Fruit fly (Drosophila melanogaster) whole organism, embryonic: ENCODE results near the gene Suv3.

Source experiments
- Blimp-1 ChIP-seq: fragments of 200-800 bp; sonication (Bioruptor generic); optimal IDR thresholded peaks from 3 replicates; lab custom pipeline; 2018; ENCODE audit warnings: missing biosample characterization, missing genetic modification characterization, mild to moderate bottlenecking, moderate library complexity, missing genetic modification reagents
- CG10565 ChIP-seq: fragments of 200-800 bp; sonication (Bioruptor generic); optimal IDR thresholded peaks from 3 replicates; lab custom pipeline; 2016; ENCODE audit warnings: missing biosample characterization, mild to moderate bottlenecking, missing genetic modification characterization
- CG10979 ChIP-seq: fragments of 200-800 bp; sonication (Bioruptor generic); optimal IDR thresholded peaks from 2 replicates; lab custom pipeline; 2018; ENCODE audit warnings: missing biosample characterization, mild to moderate bottlenecking, missing genetic modification characterization, moderate library complexity
- CG11247 ChIP-seq: fragments of 200-800 bp; sonication (Bioruptor generic); IDR thresholded peaks from 2 replicates; pipeline ENCODE4 v1.3.6; 2022; ENCODE audit warnings: missing biosample characterization, missing genetic modification characterization
- CG11560 ChIP-seq: fragments of 200-800 bp; sonication (Bioruptor generic); IDR thresholded peaks from 3 replicates; pipeline ENCODE4 v1.3.6; 2022; ENCODE audit warnings: missing biosample characterization, missing genetic modification characterization
- CG12769 ChIP-seq: fragments of 200-800 bp; sonication (Bioruptor generic); optimal IDR thresholded peaks from 2 replicates; lab custom pipeline; 2019; ENCODE audit warnings: missing biosample characterization, mild to moderate bottlenecking, missing genetic modification characterization, moderate library complexity
- CG14050 ChIP-seq: fragments of 200-800 bp; sonication (Bioruptor generic); IDR thresholded peaks from 3 replicates; pipeline ENCODE4 v1.3.6; 2022; ENCODE audit warnings: missing biosample characterization, missing genetic modification characterization
- CG15479 ChIP-seq: fragments of 200-800 bp; sonication (Bioruptor generic); optimal IDR thresholded peaks from 3 replicates; lab custom pipeline; 2019; ENCODE audit warnings: missing biosample characterization, mild to moderate bottlenecking, missing genetic modification characterization, moderate library complexity
- CG17829 ChIP-seq: fragments of 200-800 bp; optimal IDR thresholded peaks from 2 replicates; lab custom pipeline; 2019; ENCODE audit warnings: missing biosample characterization, mild to moderate bottlenecking, missing genetic modification characterization, moderate library complexity
- CG2202 ChIP-seq: fragments of 200-800 bp; sonication (Bioruptor generic); optimal IDR thresholded peaks from 2 replicates; lab custom pipeline; 2018; ENCODE audit warnings: missing biosample characterization, mild to moderate bottlenecking, missing genetic modification characterization
- CG30431 ChIP-seq: fragments of 200-800 bp; sonication (Bioruptor generic); optimal IDR thresholded peaks from 2 replicates; lab custom pipeline; 2017; ENCODE audit warnings: missing biosample characterization, missing genetic modification characterization
- CG4328 ChIP-seq: fragments of 200-800 bp; sonication (Bioruptor generic); optimal IDR thresholded peaks from 3 replicates; lab custom pipeline; 2017; ENCODE audit warnings: missing biosample characterization, missing genetic modification reagents, missing genetic modification characterization
- CG6791 ChIP-seq: fragments of 200-800 bp; sonication (Bioruptor generic); IDR thresholded peaks from 3 replicates; pipeline ENCODE4 v1.3.6; 2022; ENCODE audit warnings: missing biosample characterization, missing genetic modification characterization; ENCODE audit not compliant: partially characterized antibody
- CG8281 ChIP-seq: fragments of 200-800 bp; sonication (Bioruptor generic); optimal IDR thresholded peaks from 2 replicates; lab custom pipeline; 2018; ENCODE audit warnings: missing biosample characterization, mild to moderate bottlenecking, missing genetic modification characterization, moderate library complexity
- CG9215 ChIP-seq: fragments of 200-800 bp; sonication (Bioruptor generic); IDR thresholded peaks from 2 replicates; pipeline ENCODE4 v1.3.6; 2022; ENCODE audit warnings: missing biosample characterization, missing genetic modification characterization
- CG9797 ChIP-seq: fragments of 200-800 bp; sonication (Bioruptor generic); optimal IDR thresholded peaks from 3 replicates; lab custom pipeline; 2018; ENCODE audit warnings: missing biosample characterization, mild to moderate bottlenecking, missing genetic modification characterization
- CHES-1-like ChIP-seq: fragments of 200-800 bp; sonication (Bioruptor generic); optimal IDR thresholded peaks from 2 replicates; lab custom pipeline; 2016; ENCODE audit warnings: missing biosample characterization, missing genetic modification characterization
- Deaf1 ChIP-seq: fragments of 200-800 bp; optimal IDR thresholded peaks from 3 replicates; lab custom pipeline; 2019; ENCODE audit warnings: missing biosample characterization, mild to moderate bottlenecking, missing genetic modification characterization, moderate library complexity
- Hr39 ChIP-seq: fragments of >200 bp; optimal IDR thresholded peaks from 2 replicates; lab custom pipeline; 2017
- Hr51 ChIP-seq, 2 experiments: fragments of 200-800 bp; sonication (Bioruptor generic); optimal IDR thresholded peaks; 2 replicates in 1 of 2; 3 replicates in 1 of 2; lab custom pipeline; 2016 to 2018; ENCODE audit warnings: missing biosample characterization in 2 of 2, missing genetic modification characterization in 2 of 2, mild to moderate bottlenecking in 1 of 2, moderate library complexity in 1 of 2
- Myb ChIP-seq: fragments of 200-800 bp; sonication (Bioruptor generic); optimal IDR thresholded peaks from 2 replicates; lab custom pipeline; 2016; ENCODE audit warnings: missing biosample characterization, missing genetic modification characterization
- Nf-YC ChIP-seq: fragments of 200-800 bp; optimal IDR thresholded peaks from 3 replicates; lab custom pipeline; 2019; ENCODE audit warnings: missing biosample characterization, mild to moderate bottlenecking, missing genetic modification characterization, moderate library complexity
- Rx ChIP-seq: fragments of 200-800 bp; sonication (Bioruptor generic); IDR thresholded peaks from 2 replicates; pipeline ENCODE4 v1.3.6; 2022; ENCODE audit warnings: missing biosample characterization, missing genetic modification characterization
- Sry-δ ChIP-seq: fragments of 200-800 bp; sonication (Bioruptor generic); optimal IDR thresholded peaks from 2 replicates; lab custom pipeline; 2016; ENCODE audit warnings: missing biosample characterization, missing genetic modification characterization
- ab ChIP-seq: fragments of 200-800 bp; sonication (Bioruptor generic); optimal IDR thresholded peaks from 2 replicates; lab custom pipeline; 2016; ENCODE audit warnings: missing biosample characterization, missing genetic modification characterization
- bigmax ChIP-seq: fragments of 200-800 bp; sonication (Bioruptor generic); optimal IDR thresholded peaks from 2 replicates; lab custom pipeline; 2018; ENCODE audit warnings: missing biosample characterization, mild to moderate bottlenecking, missing genetic modification characterization
- cad ChIP-seq: fragments of >200 bp; optimal IDR thresholded peaks from 2 replicates; lab custom pipeline; 2017; ENCODE audit warnings: missing biosample characterization, missing genetic modification characterization
- dmrt11E ChIP-seq: fragments of 200-800 bp; sonication (Bioruptor generic); optimal IDR thresholded peaks from 3 replicates; lab custom pipeline; 2018; ENCODE audit warnings: missing biosample characterization, mild to moderate bottlenecking, missing genetic modification characterization, moderate library complexity
- ewg ChIP-seq: fragments of 200-800 bp; sonication (Bioruptor generic); optimal IDR thresholded peaks from 3 replicates; lab custom pipeline; 2017; ENCODE audit warnings: mild to moderate bottlenecking, missing biosample characterization, missing genetic modification reagents, missing genetic modification characterization
- eyg ChIP-seq: fragments of 200-800 bp; sonication (Bioruptor generic); optimal IDR thresholded peaks from 3 replicates; lab custom pipeline; 2016; ENCODE audit warnings: missing biosample characterization, missing genetic modification characterization
- fd3F ChIP-seq: fragments of 200-800 bp; sonication (Bioruptor generic); optimal IDR thresholded peaks from 2 replicates; lab custom pipeline; 2018; ENCODE audit warnings: missing biosample characterization, mild to moderate bottlenecking, missing genetic modification characterization, moderate library complexity
- kni ChIP-seq: fragments of 200-800 bp; sonication (Bioruptor generic); optimal IDR thresholded peaks from 3 replicates; lab custom pipeline; 2017; ENCODE audit warnings: mild to moderate bottlenecking, missing biosample characterization, missing genetic modification reagents, missing genetic modification characterization
- onecut ChIP-seq: fragments of 200-800 bp; sonication (Bioruptor generic); IDR thresholded peaks from 2 replicates; pipeline ENCODE4 v1.3.6; 2022; ENCODE audit warnings: missing biosample characterization, missing genetic modification characterization
- phol ChIP-seq: fragments of 200-800 bp; sonication (Bioruptor generic); optimal IDR thresholded peaks from 3 replicates; lab custom pipeline; 2018; ENCODE audit warnings: missing biosample characterization, mild to moderate bottlenecking, missing genetic modification characterization, moderate library complexity
- pros ChIP-seq: fragments of 200-800 bp; sonication (Bioruptor generic); optimal IDR thresholded peaks from 3 replicates; lab custom pipeline; 2019; ENCODE audit warnings: missing biosample characterization, mild to moderate bottlenecking, missing genetic modification characterization, moderate library complexity
- sc ChIP-seq, 3 experiments: fragments of >200 bp in 2 of 3; fragments of 200-800 bp in 1 of 3; sonication (Bioruptor generic) in 1 of 3; optimal IDR thresholded peaks; 2 replicates in 2 of 3; 3 replicates in 1 of 3; lab custom pipeline; 2017; ENCODE audit warnings: mild to moderate bottlenecking in 1 of 3, missing biosample characterization in 1 of 3, missing genetic modification characterization in 1 of 3, missing genetic modification reagents in 1 of 3
- schlank ChIP-seq: fragments of 200-800 bp; sonication (Bioruptor generic); optimal IDR thresholded peaks from 2 replicates; lab custom pipeline; 2018; ENCODE audit warnings: missing biosample characterization, mild to moderate bottlenecking, missing genetic modification characterization
- seq ChIP-seq: fragments of 200-800 bp; sonication (Bioruptor generic); IDR thresholded peaks from 2 replicates; pipeline ENCODE4 v1.3.6; 2022; ENCODE audit warnings: missing biosample characterization, missing genetic modification characterization
- slbo ChIP-seq: fragments of 200-800 bp; sonication (Bioruptor generic); IDR thresholded peaks from 2 replicates; pipeline ENCODE4 v1.3.6; 2022; ENCODE audit warnings: missing biosample characterization, missing genetic modification characterization
- sob ChIP-seq: fragments of 200-800 bp; sonication (Bioruptor generic); IDR thresholded peaks from 2 replicates; pipeline ENCODE4 v1.3.6; 2022; ENCODE audit warnings: missing biosample characterization, missing genetic modification characterization
- ssp ChIP-seq: fragments of 200-800 bp; sonication (Bioruptor generic); IDR thresholded peaks from 2 replicates; pipeline ENCODE4 v1.3.6; 2022; ENCODE audit warnings: missing biosample characterization, missing genetic modification characterization
- vfl ChIP-seq: fragments of 200-800 bp; sonication (Bioruptor generic); optimal IDR thresholded peaks from 2 replicates; lab custom pipeline; 2016; ENCODE audit warnings: missing biosample characterization, missing genetic modification characterization

Suv3 gene

dm6 chr3R:4346636-4347035 lies 35.3 kb downstream of the Suv3 start, which contains the start of gene hkb (continued):
- TF ChIP-seq CG15479 (GFP tag; lab: Kevin White, UChicago) (peak; percentile 51), CG10979 (no peak), CG9215 (GFP tag; lab: Robert Waterston, UW) (no peak), sob (GFP tag; lab: Robert Waterston, UW) (no peak), Hr39 (lab: Kevin White, UChicago) (peak; percentile 83), Deaf1 (peak; percentile 91), CG9797 (GFP tag; lab: Kevin White, UChicago) (no peak), ssp (no peak), sc (optimal IDR thresholded peaks at IDR 0.05; lab: Kevin White, UChicago) (no peak), sc (GFP tag; optimal IDR thresholded peaks at IDR 0.05; lab: Kevin White, UChicago) (no peak), CG2202 (tag; lab: Kevin White, UChicago) (no peak), CG30431 (GFP tag; lab: Kevin White, UChicago) (no peak), pros (GFP tag; lab: Kevin White, UChicago) (peak; percentile 41), CG10565 (no peak), bigmax (GFP tag; lab: Kevin White, UChicago) (no peak), CG11247 (GFP tag; lab: Robert Waterston, UW) (no peak), schlank (no peak), Hr51 (GFP tag; optimal IDR thresholded peaks at IDR 0.05; lab: Kevin White, UChicago) (no peak), Nf-YC (peak; percentile 94), fd3F (GFP tag; lab: Kevin White, UChicago) (no peak), dmrt11E (no peak), Rx (GFP tag; lab: Robert Waterston, UW) (no peak), vfl (GFP tag; lab: Kevin White, UChicago) (peak; percentile 6), kni (GFP tag; lab: Kevin White, UChicago) (peak; percentile 34), CG4328 (GFP tag; lab: Kevin White, UChicago) (no peak), CG8281 (tag; lab: Kevin White, UChicago) (no peak), CG12769 (tag; lab: Kevin White, UChicago) (no peak), cad (GFP tag; lab: Kevin White, UChicago) (peak; percentile 15), CG6791 (GFP tag; lab: Robert Waterston, UW) (0 out of 3 replicates have a peak, but pooled peaks have one; percentile 10), CG17829 (tag; lab: Kevin White, UChicago) (peak; percentile 5), CG11560 (tag; lab: Robert Waterston, UW) (no peak), onecut (GFP tag; lab: Robert Waterston, UW) (peak; percentile 98), phol (tag; lab: Kevin White, UChicago) (peak; percentile 70), Blimp-1 (GFP tag; lab: Kevin White, UChicago) (no peak), Myb (GFP tag; lab: Kevin White, UChicago) (no peak), slbo (GFP tag; lab: Robert Waterston, UW) (no peak), seq (peak; percentile 93), eyg (GFP tag; lab: Kevin White, UChicago) (no peak), CG14050 (GFP tag; lab: Robert Waterston, UW) (no peak), Sry-δ (GFP tag; lab: Kevin White, UChicago) (no peak), ewg (peak; percentile 42), CHES-1-like (GFP tag; lab: Kevin White, UChicago) (no peak), ab (GFP tag; lab: Kevin White, UChicago) (no peak)
